Fruit fly (Drosophila melanogaster): ENCODE data around the gene Ggamma30A.

Ggamma30A gene

dm6 chr2L:9224364-9225019 lies 31.9 kb upstream of the Ggamma30A start (continued):
- TF ChIP-seq CG31627 (GFP tag; optimal IDR thresholded peaks at IDR 0.05) (peak; percentile 76), OdsH (GFP tag; optimal IDR thresholded peaks at IDR 0.05) (peak; percentile 79), Ets96B (tag; optimal IDR thresholded peaks at IDR 0.05) (peak; percentile 50), CG6276 (GFP tag; optimal IDR thresholded peaks at IDR 0.05) (peak; percentile 17), Sox14 (GFP tag; optimal IDR thresholded peaks at IDR 0.05) (peak; percentile 64), CG6163 (GFP tag; IDR thresholded peaks at IDR 0.05) (peak; percentile 94), Gug (GFP tag; IDR thresholded peaks at IDR 0.05) (peak; percentile 36; the same call in 1 of the 2 replicates), pdm3 (GFP tag; optimal IDR thresholded peaks at IDR 0.05) (peak; percentile 61), Eip93F (GFP tag; optimal IDR thresholded peaks at IDR 0.05) (peak; percentile 57), fkh (GFP tag; optimal IDR thresholded peaks at IDR 0.05) (no peak), topi (GFP tag; optimal IDR thresholded peaks at IDR 0.05) (peak; percentile 70), spab (GFP tag; optimal IDR thresholded peaks at IDR 0.05) (peak; percentile 87), CG34406 (GFP tag; optimal IDR thresholded peaks at IDR 0.05) (peak; percentile 84), dac (GFP tag; optimal IDR thresholded peaks at IDR 0.05) (no peak), fd59A (GFP tag; optimal IDR thresholded peaks at IDR 0.05) (peak; percentile 69), Eip75B (GFP tag; optimal IDR thresholded peaks at IDR 0.05) (peak; percentile 87), Met (GFP tag; optimal IDR thresholded peaks at IDR 0.05) (peak; percentile 76), CG4318 (GFP tag; optimal IDR thresholded peaks at IDR 0.05) (peak; percentile 23), acj6 (GFP tag; optimal IDR thresholded peaks at IDR 0.05) (peak; percentile 83), CG3919 (GFP tag; optimal IDR thresholded peaks at IDR 0.05) (peak; percentile 87), Smox (GFP tag; optimal IDR thresholded peaks at IDR 0.05) (peak; percentile 66), CG8319 (GFP tag; optimal IDR thresholded peaks at IDR 0.05) (peak; percentile 86), achi (GFP tag; optimal IDR thresholded peaks at IDR 0.05) (peak; percentile 78), ss (GFP tag; optimal IDR thresholded peaks at IDR 0.05) (peak; percentile 89 to 92), Eip78C (GFP tag) (peak; percentile 89), esn (GFP tag; optimal IDR thresholded peaks at IDR 0.05) (peak; percentile 78), CG10669 (GFP tag; optimal IDR thresholded peaks at IDR 0.05) (peak; percentile 63), Lpt (GFP tag; optimal IDR thresholded peaks at IDR 0.05) (peak; percentile 65), CG10631 (GFP tag; optimal IDR thresholded peaks at IDR 0.05) (peak; percentile 81), CG15336 (GFP tag; IDR thresholded peaks at IDR 0.05) (peak; percentile 68), CG6854 (GFP tag; optimal IDR thresholded peaks at IDR 0.05) (peak; percentile 25), Blimp-1 (GFP tag; optimal IDR thresholded peaks at IDR 0.05) (peak; percentile 53), CG9139 (GFP tag; optimal IDR thresholded peaks at IDR 0.05) (peak; percentile 88), CG7368 (GFP tag; optimal IDR thresholded peaks at IDR 0.05) (peak; percentile 61), dsx (GFP tag; optimal IDR thresholded peaks at IDR 0.05; ENCODE audit: poor library complexity, severe bottlenecking) (peak; percentile 21), CG8119 (GFP tag; IDR thresholded peaks at IDR 0.05) (peak; percentile 74)

dm6 chr2L:9225378-9225777 lies 31.0 kb upstream of the Ggamma30A start:
- 0 out of 3 replicates have a peak, but pooled peaks have one; percentile 38 for TF ChIP-seq CG6163 (GFP tag; IDR thresholded peaks at IDR 0.05)
- TF ChIP-seq CG11762 (GFP tag; optimal IDR thresholded peaks at IDR 0.05; ENCODE audit: insufficient read depth): no peak
- TF ChIP-seq CG7368 (GFP tag; optimal IDR thresholded peaks at IDR 0.05): no peak
- peak in 1 of 2 experiments; percentile 5 for TF ChIP-seq ss (GFP tag; optimal IDR thresholded peaks at IDR 0.05)
- TF ChIP-seq CG1621 (tag; optimal IDR thresholded peaks at IDR 0.05): peak; percentile 29
- TF ChIP-seq dsx (GFP tag; optimal IDR thresholded peaks at IDR 0.05; ENCODE audit: poor library complexity, severe bottlenecking): peak; percentile 22

dm6 chr2L:9229694-9230093 lies 26.7 kb upstream of the Ggamma30A start:
- no peak for TF ChIP-seq CG3919 (GFP tag; optimal IDR thresholded peaks at IDR 0.05)
- no peak for TF ChIP-seq Gug (GFP tag; IDR thresholded peaks at IDR 0.05)
- no peak for TF ChIP-seq CG11762 (GFP tag; optimal IDR thresholded peaks at IDR 0.05; ENCODE audit: insufficient read depth)
- TF ChIP-seq CG7368 (GFP tag; optimal IDR thresholded peaks at IDR 0.05): no peak
- TF ChIP-seq eg (GFP tag; IDR thresholded peaks at IDR 0.05): no peak
- peak; percentile 59 for TF ChIP-seq Eip75B (GFP tag; optimal IDR thresholded peaks at IDR 0.05)
- TF ChIP-seq Hr4 (GFP tag; optimal IDR thresholded peaks at IDR 0.05): no peak
- TF ChIP-seq vri (GFP tag; optimal IDR thresholded peaks at IDR 0.05): no peak
- no peak for TF ChIP-seq Lpt (GFP tag; optimal IDR thresholded peaks at IDR 0.05)
- no peak for TF ChIP-seq CG3032 (tag; optimal IDR thresholded peaks at IDR 0.05)
- no peak for TF ChIP-seq CG6808 (GFP tag; optimal IDR thresholded peaks at IDR 0.05)
- no peak for TF ChIP-seq CG31627 (GFP tag; optimal IDR thresholded peaks at IDR 0.05)
- peak; percentile 34; the same call in 1 of the 2 replicates for TF ChIP-seq CG15336 (GFP tag; IDR thresholded peaks at IDR 0.05)
- TF ChIP-seq CG16779 (tag; optimal IDR thresholded peaks at IDR 0.05): no peak
- TF ChIP-seq Eip78C (GFP tag): no peak
- TF ChIP-seq CG10631 (GFP tag; optimal IDR thresholded peaks at IDR 0.05): no peak
- TF ChIP-seq Eip93F (GFP tag; optimal IDR thresholded peaks at IDR 0.05): no peak
- no peak for TF ChIP-seq CG6276 (GFP tag; optimal IDR thresholded peaks at IDR 0.05)
- peak; percentile 38 for TF ChIP-seq svp (GFP tag)
- TF ChIP-seq fd59A (GFP tag; optimal IDR thresholded peaks at IDR 0.05): no peak
- no peak for TF ChIP-seq CG1621 (tag; optimal IDR thresholded peaks at IDR 0.05)
- TF ChIP-seq cyc (GFP tag; optimal IDR thresholded peaks at IDR 0.05): no peak
